Worm (Caenorhabditis elegans) whole organism, mixed stage, embryonic: Measurements from ENCODE around the gene srh-265.

Source experiments
- bed-3 ChIP-seq: fragments of 200-800 bp; sonication (Bioruptor generic); optimal IDR thresholded peaks from 3 replicates; lab custom pipeline; 2018; ENCODE audit warnings: mild to moderate bottlenecking, missing genetic modification characterization, moderate library complexity, missing compliant biosample characterization
- cnd-1 ChIP-seq: fragments of 200-800 bp; sonication (Bioruptor generic); optimal IDR thresholded peaks from 2 replicates; lab custom pipeline; 2018; ENCODE audit warnings: mild to moderate bottlenecking, missing genetic modification characterization, missing compliant biosample characterization
- lin-13 ChIP-seq: fragments of 150-350 bp; optimal IDR thresholded peaks from 2 replicates; lab custom pipeline; 2014; ENCODE audit warnings: missing biosample characterization, missing genetic modification characterization
- lsy-2 ChIP-seq: fragments of 150-350 bp; optimal IDR thresholded peaks from 2 replicates; lab custom pipeline; 2014; ENCODE audit warnings: missing biosample characterization, missing genetic modification characterization
- mls-2 ChIP-seq: sonication (generic microtip); optimal IDR thresholded peaks from 2 replicates; lab custom pipeline; 2016; ENCODE audit warnings: mild to moderate bottlenecking, missing genetic modification characterization, moderate library complexity, missing compliant biosample characterization
- nhr-12 ChIP-seq: fragments of 150-350 bp; optimal IDR thresholded peaks from 2 replicates; lab custom pipeline; 2014; ENCODE audit warnings: missing biosample characterization, missing genetic modification characterization
- nhr-28 ChIP-seq: fragments of 150-350 bp; optimal IDR thresholded peaks from 2 replicates; lab custom pipeline; 2014; ENCODE audit warnings: missing biosample characterization, missing genetic modification characterization
- pha-4 ChIP-seq: fragments of 150-350 bp; optimal IDR thresholded peaks from 2 replicates; lab custom pipeline; 2018; ENCODE audit warnings: missing biosample characterization, missing genetic modification reagents, missing genetic modification characterization
- snpc-4 ChIP-seq: fragments of 150-350 bp; optimal IDR thresholded peaks from 2 replicates; lab custom pipeline; 2014; ENCODE audit warnings: missing biosample characterization, missing genetic modification characterization
- unc-62 ChIP-seq: fragments of 150-350 bp; optimal IDR thresholded peaks from 2 replicates; lab custom pipeline; 2014; ENCODE audit warnings: missing biosample characterization, missing genetic modification reagents, missing genetic modification characterization
- zip-8 ChIP-seq: fragments of 150-350 bp; optimal IDR thresholded peaks from 2 replicates; lab custom pipeline; 2014; ENCODE audit warnings: missing biosample characterization, missing genetic modification characterization
- ztf-11 ChIP-seq: fragments of 150-350 bp; optimal IDR thresholded peaks from 2 replicates; lab custom pipeline; 2014; ENCODE audit warnings: missing biosample characterization, missing genetic modification characterization

ce11 chrV:15394906-15395305 is 21.1 kb upstream of the srh-265 start, which contains the start of gene T06E6.1:
- TF ChIP-seq ztf-11 (tag; lab: Kevin White, UChicago) (no peak), lsy-2 (no peak), pha-4 (tag; lab: Kevin White, UChicago) (no peak), unc-62 (GFP tag; lab: Kevin White, UChicago) (no peak), zip-8 (tag; lab: Kevin White, UChicago) (no peak), lin-13 (tag; lab: Kevin White, UChicago) (no peak), nhr-28 (tag; lab: Kevin White, UChicago) (no peak), cnd-1 (tag; lab: Kevin White, UChicago) (no peak), snpc-4 (tag; lab: Kevin White, UChicago) (no peak), mls-2 (tag; lab: Kevin White, UChicago) (no peak), bed-3 (GFP tag; lab: Kevin White, UChicago) (no peak), nhr-12 (tag; lab: Kevin White, UChicago) (no peak)
